Worm (Caenorhabditis elegans) whole organism, L4 larva: ENCODE results near the gene C13F10.1.

ENCODE experiments used
- F26F4.8 ChIP-seq: fragments of 200-800 bp; sonication (Bioruptor generic); conservative IDR thresholded peaks from 2 replicates; pipeline ENCODE4 v1.3.6; 2022; ENCODE audit warnings: missing genetic modification characterization, missing compliant biosample characterization
- T26A8.4 ChIP-seq: fragments of 200-800 bp; sonication (Bioruptor generic); IDR thresholded peaks from 2 replicates; pipeline ENCODE4 v1.3.6; 2022; ENCODE audit warnings: missing genetic modification characterization, missing compliant biosample characterization
- Y75B8A.6 ChIP-seq: fragments of 200-800 bp; sonication (Bioruptor generic); IDR thresholded peaks from 2 replicates; pipeline ENCODE4 v1.3.6; 2022; ENCODE audit warnings: missing genetic modification reagents, missing genetic modification characterization, missing compliant biosample characterization
- ZK337.2 ChIP-seq: fragments of 200-800 bp; sonication (Bioruptor generic); IDR thresholded peaks from 2 replicates; pipeline ENCODE4 v1.3.6; 2022; ENCODE audit warnings: missing genetic modification reagents, missing genetic modification characterization, missing compliant biosample characterization
- ZK546.5 ChIP-seq, 2 experiments: sonication (generic microtip); optimal IDR thresholded peaks; 2 replicates each; lab custom pipeline; 2017; ENCODE audit warnings: missing biosample characterization in 2 of 2, missing genetic modification characterization in 2 of 2
- aha-1 ChIP-seq: fragments of 150-350 bp; peaks from one replicate; lab custom pipeline; 2014; ENCODE audit warnings: missing biosample characterization, missing genetic modification characterization
- attf-4 ChIP-seq: sonication (generic microtip); optimal IDR thresholded peaks from 3 replicates; lab custom pipeline; 2017; ENCODE audit warnings: missing biosample characterization, missing genetic modification characterization
- ceh-32 ChIP-seq: sonication (generic microtip); optimal IDR thresholded peaks from 2 replicates; lab custom pipeline; 2016; ENCODE audit warnings: mild to moderate bottlenecking, missing genetic modification characterization, missing compliant biosample characterization; ENCODE audit not compliant: poor library complexity
- ceh-44 ChIP-seq: fragments of 200-800 bp; sonication (Bioruptor generic); IDR thresholded peaks from 2 replicates; pipeline ENCODE4 v1.3.6; 2022; ENCODE audit warnings: missing genetic modification reagents, missing genetic modification characterization, missing compliant biosample characterization
- ctbp-1 ChIP-seq: fragments of 200-800 bp; sonication (Bioruptor generic); IDR thresholded peaks from 2 replicates; pipeline ENCODE4 v1.3.6; 2022; ENCODE audit warnings: missing genetic modification reagents, missing genetic modification characterization, missing compliant biosample characterization
- dmd-8 ChIP-seq: fragments of 200-800 bp; sonication (Bioruptor generic); IDR thresholded peaks from 2 replicates; pipeline ENCODE4 v1.3.6; 2022; ENCODE audit warnings: missing genetic modification characterization, missing compliant biosample characterization
- fkh-10 ChIP-seq: fragments of 150-350 bp; optimal IDR thresholded peaks from 2 replicates; lab custom pipeline; 2014; ENCODE audit warnings: missing biosample characterization, missing genetic modification reagents, missing genetic modification characterization
- hlh-11 ChIP-seq: fragments of 200-800 bp; sonication (Bioruptor generic); optimal IDR thresholded peaks from 2 replicates; lab custom pipeline; 2018; ENCODE audit warnings: mild to moderate bottlenecking, missing genetic modification characterization, missing compliant biosample characterization
- jun-1 ChIP-seq: fragments of 150-350 bp; optimal IDR thresholded peaks from 2 replicates; lab custom pipeline; 2014; ENCODE audit warnings: missing biosample characterization, missing genetic modification reagents, missing genetic modification characterization
- lin-15B ChIP-seq: fragments of 150-350 bp; sonication (generic microtip); optimal IDR thresholded peaks from 3 replicates; lab custom pipeline; 2014; ENCODE audit warnings: missing biosample characterization, missing genetic modification characterization
- lin-38 ChIP-seq: fragments of 200-800 bp; sonication (Bioruptor generic); IDR thresholded peaks from 2 replicates; pipeline ENCODE4 v1.3.6; 2022; ENCODE audit warnings: missing genetic modification reagents, missing genetic modification characterization, missing compliant biosample characterization
- lsy-2 ChIP-seq, 2 experiments: fragments of 150-350 bp in 1 of 2; sonication (generic microtip) in 1 of 2; optimal IDR thresholded peaks; 2 replicates each; lab custom pipeline; 2014 to 2017; ENCODE audit warnings: missing biosample characterization in 2 of 2, missing genetic modification characterization in 2 of 2
- madf-5 ChIP-seq, 2 experiments: fragments of 200-800 bp; sonication (Bioruptor generic); IDR thresholded peaks; 2 replicates each; pipeline ENCODE4 v1.3.6; 2022; ENCODE audit warnings: missing compliant biosample characterization in 2 of 2, missing genetic modification characterization in 2 of 2
- mdt-29 ChIP-seq: fragments of 200-800 bp; sonication (Bioruptor generic); IDR thresholded peaks from 2 replicates; pipeline ENCODE4 v1.3.6; 2022; ENCODE audit warnings: missing genetic modification reagents, missing genetic modification characterization, missing compliant biosample characterization
- mep-1 ChIP-seq: fragments of 150-350 bp; sonication (generic microtip); optimal IDR thresholded peaks from 3 replicates; lab custom pipeline; 2014; ENCODE audit warnings: missing biosample characterization, missing genetic modification characterization
- mes-2 ChIP-seq: sonication (generic microtip); optimal IDR thresholded peaks from 2 replicates; lab custom pipeline; 2016; ENCODE audit warnings: missing genotype, mild to moderate bottlenecking, missing genetic modification characterization, missing compliant biosample characterization; ENCODE audit not compliant: poor library complexity, severe bottlenecking
- nhr-102 ChIP-seq: sonication (generic microtip); optimal IDR thresholded peaks from 2 replicates; lab custom pipeline; 2016; ENCODE audit warnings: mild to moderate bottlenecking, missing genetic modification characterization, moderate library complexity, missing compliant biosample characterization
- nhr-237 ChIP-seq: sonication (generic microtip); optimal IDR thresholded peaks from 2 replicates; lab custom pipeline; 2017; ENCODE audit warnings: missing biosample characterization, missing genetic modification characterization
- nhr-41 ChIP-seq: fragments of 200-800 bp; sonication (Bioruptor generic); IDR thresholded peaks from 2 replicates; pipeline ENCODE4 v1.3.6; 2022; ENCODE audit warnings: missing genetic modification reagents, missing genetic modification characterization, missing compliant biosample characterization
- nhr-42 ChIP-seq: fragments of 200-800 bp; sonication (Bioruptor generic); IDR thresholded peaks from 2 replicates; pipeline ENCODE4 v1.3.6; 2022; ENCODE audit warnings: missing genetic modification characterization, missing compliant biosample characterization
- pqm-1 ChIP-seq: sonication (generic microtip); optimal IDR thresholded peaks from 2 replicates; lab custom pipeline; 2017; ENCODE audit warnings: missing biosample characterization, missing genetic modification characterization
- rbr-2 ChIP-seq: sonication (generic microtip); optimal IDR thresholded peaks from 2 replicates; lab custom pipeline; 2016; ENCODE audit warnings: missing genotype, missing genetic modification characterization, missing compliant biosample characterization
- sdz-12 ChIP-seq: fragments of 200-800 bp; sonication (Bioruptor generic); optimal IDR thresholded peaks from 2 replicates; lab custom pipeline; 2018; ENCODE audit warnings: mild to moderate bottlenecking, missing genetic modification characterization, missing compliant biosample characterization
- set-16 ChIP-seq: fragments of 200-800 bp; sonication (Bioruptor generic); IDR thresholded peaks from 2 replicates; pipeline ENCODE4 v1.3.6; 2022; ENCODE audit warnings: missing genetic modification reagents, missing genetic modification characterization, missing compliant biosample characterization
- skn-1 ChIP-seq: fragments of 150-350 bp; optimal IDR thresholded peaks from 2 replicates; lab custom pipeline; 2014; ENCODE audit warnings: missing biosample characterization, missing genetic modification characterization
- spr-3 ChIP-seq: fragments of 200-800 bp; sonication (Bioruptor generic); optimal IDR thresholded peaks from 2 replicates; lab custom pipeline; 2018; ENCODE audit warnings: mild to moderate bottlenecking, missing genetic modification characterization, missing compliant biosample characterization
- ztf-11 ChIP-seq: fragments of 150-350 bp; optimal IDR thresholded peaks from 2 replicates; lab custom pipeline; 2014; ENCODE audit warnings: missing biosample characterization, missing genetic modification characterization

The C13F10.1 gene

ce11 chrV:7264042-7264441, 40.2 kb downstream of the C13F10.1 start, which contains the start of gene C13A2.9:
C13A2.9 (minus strand) TSS chrV:7264142.
- TF ChIP-seq hlh-11 (no peak), F26F4.8 (GFP tag; lab: Robert Waterston, UW) (no peak), attf-4 (tag; lab: Kevin White, UChicago) (no peak), mep-1 (no peak), skn-1 (tag; lab: Kevin White, UChicago) (no peak), lin-38 (no peak), T26A8.4 (GFP tag; lab: Robert Waterston, UW) (no peak), fkh-10 (GFP tag; lab: Kevin White, UChicago) (no peak), ctbp-1 (GFP tag; lab: Robert Waterston, UW) (no peak), nhr-102 (tag; lab: Kevin White, UChicago) (no peak), sdz-12 (GFP tag; lab: Kevin White, UChicago) (no peak)
- TF ChIP-seq, all 104 proteins: peak for 0

DNA sequence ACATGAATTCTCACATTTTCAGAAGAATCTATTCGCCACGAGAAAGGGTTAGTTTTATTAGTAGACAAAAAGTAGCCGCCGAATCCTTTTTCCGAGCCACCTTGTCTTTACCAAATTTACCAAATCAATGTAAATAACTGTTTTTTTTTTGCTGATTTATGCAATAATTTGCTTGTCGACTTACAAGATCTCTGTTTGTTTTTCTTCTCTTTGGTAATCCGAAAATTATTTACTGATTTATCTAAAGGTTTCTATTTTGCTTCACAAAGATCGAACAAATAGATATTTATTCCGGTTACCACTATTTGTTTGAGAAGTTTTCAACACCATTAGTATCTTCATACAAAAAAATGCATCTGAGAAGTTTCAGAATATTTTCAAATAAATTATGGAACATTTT, 42.1 kb downstream of the C13F10.1 start, which contains the start of gene C13A2.7:
Gene C13A2.7, plus strand, starts transcription at position 301 of the 400 bp plus-strand sequence.
- TF ChIP-seq spr-3 (GFP tag; lab: Kevin White, UChicago): no peak
- TF ChIP-seq mes-2: no peak
- no peak for TF ChIP-seq fkh-10 (GFP tag; lab: Kevin White, UChicago)
- TF ChIP-seq pqm-1 (tag; lab: Kevin White, UChicago): no peak
- no peak for TF ChIP-seq ZK546.5 (tag; optimal IDR thresholded peaks at IDR 0.05; lab: Kevin White, UChicago)
- TF ChIP-seq mdt-29 (GFP tag; lab: Robert Waterston, UW): no peak
- TF ChIP-seq ztf-11 (tag; lab: Kevin White, UChicago): no peak
- TF ChIP-seq nhr-237 (tag; lab: Kevin White, UChicago): no peak
- TF ChIP-seq madf-5 (GFP tag; IDR thresholded peaks at IDR 0.05; lab: Robert Waterston, UW): no peak
- no peak for TF ChIP-seq rbr-2
- no peak for TF ChIP-seq nhr-102 (tag; lab: Kevin White, UChicago)
- no peak for TF ChIP-seq set-16

DNA sequence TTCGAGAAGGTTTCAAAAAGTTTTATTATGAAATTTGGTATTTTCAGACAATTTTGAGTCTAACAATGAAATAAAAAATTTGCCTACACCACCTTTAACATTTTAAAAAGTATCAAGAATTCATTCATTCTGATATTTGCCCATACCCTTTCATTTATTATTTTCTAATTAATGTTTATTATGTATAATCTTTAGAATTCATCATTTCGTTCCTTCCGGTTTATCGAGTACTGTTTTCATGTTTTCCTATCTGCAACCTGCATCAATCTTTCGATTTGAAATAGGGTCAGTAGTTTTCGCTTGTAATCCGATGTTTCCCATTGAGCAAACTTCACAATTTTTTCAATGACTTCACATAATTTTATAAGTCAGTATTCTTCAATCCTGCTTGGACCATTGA, 45.5 kb downstream of the C13F10.1 start, which contains the start of gene C13A2.6:
Gene C13A2.6, plus strand, starts transcription at position 301 of the 400 bp plus-strand sequence.
- TF ChIP-seq lin-15B (tag; lab: Kevin White, UChicago) (no peak), nhr-42 (GFP tag; lab: Robert Waterston, UW) (no peak), nhr-41 (GFP tag; lab: Robert Waterston, UW) (no peak), jun-1 (no peak), dmd-8 (GFP tag; lab: Robert Waterston, UW) (no peak), lsy-2 (tag; optimal IDR thresholded peaks at IDR 0.05; lab: Kevin White, UChicago) (no peak), ceh-44 (no peak), ZK337.2 (no peak), ceh-32 (tag; lab: Kevin White, UChicago) (no peak), mes-2 (no peak), T26A8.4 (GFP tag; lab: Robert Waterston, UW) (no peak), nhr-237 (tag; lab: Kevin White, UChicago) (no peak), Y75B8A.6 (GFP tag; lab: Robert Waterston, UW) (no peak), aha-1 (tag; lab: Kevin White, UChicago) (no peak)
